Worm (Caenorhabditis elegans): ENCODE data around the gene R11D1.10.

R11D1.10 gene

ce11 chrV:12708305-12708704, 21.0 kb upstream of the R11D1.10 start, which contains the start of gene R11D1.2:
R11D1.2 (plus strand) TSS chrV:12708605.
- TF ChIP-seq nhr-23 (tag; optimal IDR thresholded peaks at IDR 0.05) (no peak), elt-3 (tag; optimal IDR thresholded peaks at IDR 0.05) (no peak), fkh-2 (tag; optimal IDR thresholded peaks at IDR 0.05) (no peak), R02D3.7 (tag; optimal IDR thresholded peaks at IDR 0.05) (no peak), nhr-11 (tag; optimal IDR thresholded peaks at IDR 0.05) (no peak)

- TF ChIP-seq elt-1 (tag; optimal IDR thresholded peaks at IDR 0.05) = no peak
- no peak for TF ChIP-seq ceh-28 (tag; optimal IDR thresholded peaks at IDR 0.05)
- no peak for TF ChIP-seq ztf-4 (tag; optimal IDR thresholded peaks at IDR 0.05)
- no peak for TF ChIP-seq R02D3.7 (tag; optimal IDR thresholded peaks at IDR 0.05)
- TF ChIP-seq nhr-25 (tag; optimal IDR thresholded peaks at IDR 0.05) = no peak
- TF ChIP-seq lsy-12 (tag; optimal IDR thresholded peaks at IDR 0.05) = no peak
- TF ChIP-seq unc-62 (GFP tag; optimal IDR thresholded peaks at IDR 0.05) = no peak
- no peak for TF ChIP-seq eor-1 (tag; optimal IDR thresholded peaks at IDR 0.05)
- TF ChIP-seq ceh-82 (tag; optimal IDR thresholded peaks at IDR 0.05) = no peak
- TF ChIP-seq nhr-23 (tag; optimal IDR thresholded peaks at IDR 0.05) = no peak
- TF ChIP-seq mdl-1 (tag; optimal IDR thresholded peaks at IDR 0.05) = no peak
- TF ChIP-seq nhr-28 (tag; optimal IDR thresholded peaks at IDR 0.05) = no peak
- no peak for TF ChIP-seq fos-1 (tag; optimal IDR thresholded peaks at IDR 0.05)
- no peak for TF ChIP-seq lin-39 (tag; optimal IDR thresholded peaks at IDR 0.05)
- TF ChIP-seq skn-1 (tag; optimal IDR thresholded peaks at IDR 0.05) = no peak
- TF ChIP-seq aly-2 (tag; optimal IDR thresholded peaks at IDR 0.05) = no peak
- no peak for TF ChIP-seq mml-1 (tag; optimal IDR thresholded peaks at IDR 0.05)
Observed at ce11 chrV:12711999-12712398, 17.3 kb upstream of the R11D1.10 start, which contains the start of gene R11D1.3. R11D1.3 (minus strand) TSS chrV:12712099.

- TF ChIP-seq nhr-23 (tag; optimal IDR thresholded peaks at IDR 0.05) = no peak
- TF ChIP-seq nfya-1 (tag; optimal IDR thresholded peaks at IDR 0.05; ENCODE audit: insufficient read depth) = no peak
- no peak for TF ChIP-seq lsy-12 (tag; optimal IDR thresholded peaks at IDR 0.05)
- TF ChIP-seq ztf-4 (tag; optimal IDR thresholded peaks at IDR 0.05) = no peak
- TF ChIP-seq pha-4 (tag; optimal IDR thresholded peaks at IDR 0.05) = no peak
- no peak for TF ChIP-seq ceh-9 (tag; optimal IDR thresholded peaks at IDR 0.05)
- TF ChIP-seq mml-1 (tag; optimal IDR thresholded peaks at IDR 0.05) = no peak
- TF ChIP-seq pqm-1 (tag; optimal IDR thresholded peaks at IDR 0.05) = no peak
- no peak for TF ChIP-seq fos-1 (tag; optimal IDR thresholded peaks at IDR 0.05)
- no peak for TF ChIP-seq R02D3.7 (tag; optimal IDR thresholded peaks at IDR 0.05)
- no peak for TF ChIP-seq aly-2 (tag; optimal IDR thresholded peaks at IDR 0.05)
Observed at ce11 chrV:12714120-12714519, 15.2 kb upstream of the R11D1.10 start, which contains the start of gene R11D1.4. R11D1.4 (minus strand) TSS chrV:12714220.

ce11 chrV:12716447-12716846, 12.9 kb upstream of the R11D1.10 start, which contains the start of gene str-178:
str-178 (minus strand) TSS chrV:12716547.
- TF ChIP-seq fkh-2 (tag; optimal IDR thresholded peaks at IDR 0.05) = no peak
- TF ChIP-seq fkh-10 (GFP tag; optimal IDR thresholded peaks at IDR 0.05) = no peak

ce11 chrV:12718622-12719021, 10.7 kb upstream of the R11D1.10 start, which contains the start of gene str-181:
str-181 (minus strand) TSS chrV:12718722.
- no peak for TF ChIP-seq aly-2 (tag; optimal IDR thresholded peaks at IDR 0.05)
- TF ChIP-seq nhr-76 (tag; optimal IDR thresholded peaks at IDR 0.05) = no peak
- TF ChIP-seq nhr-11 (tag; optimal IDR thresholded peaks at IDR 0.05) = no peak
- TF ChIP-seq ztf-4 (tag; optimal IDR thresholded peaks at IDR 0.05) = no peak
- no peak for TF ChIP-seq fkh-2 (tag; optimal IDR thresholded peaks at IDR 0.05)
- TF ChIP-seq fkh-10 (GFP tag; optimal IDR thresholded peaks at IDR 0.05) = no peak
- TF ChIP-seq zag-1 (tag; optimal IDR thresholded peaks at IDR 0.05) = no peak
- TF ChIP-seq unc-62 (GFP tag; optimal IDR thresholded peaks at IDR 0.05) = no peak
- no peak for TF ChIP-seq nhr-25 (tag; optimal IDR thresholded peaks at IDR 0.05)
- no peak for TF ChIP-seq lsy-12 (tag; optimal IDR thresholded peaks at IDR 0.05)
- TF ChIP-seq ztf-11 (tag; optimal IDR thresholded peaks at IDR 0.05) = no peak
- TF ChIP-seq elt-2 (tag; optimal IDR thresholded peaks at IDR 0.05) = no peak
- TF ChIP-seq ceh-82 (tag; optimal IDR thresholded peaks at IDR 0.05) = no peak
- no peak for TF ChIP-seq tbx-2 (tag; optimal IDR thresholded peaks at IDR 0.05)
- no peak for TF ChIP-seq pqm-1 (tag; optimal IDR thresholded peaks at IDR 0.05)
- no peak for TF ChIP-seq elt-3 (tag; optimal IDR thresholded peaks at IDR 0.05)

- no peak for TF ChIP-seq eor-1 (tag; optimal IDR thresholded peaks at IDR 0.05)
- TF ChIP-seq lin-15B (tag; optimal IDR thresholded peaks at IDR 0.05) = no peak
- no peak for TF ChIP-seq ZK546.5 (tag; optimal IDR thresholded peaks at IDR 0.05)
- no peak for TF ChIP-seq daf-12 (tag; optimal IDR thresholded peaks at IDR 0.05)
- TF ChIP-seq unc-62 (GFP tag; optimal IDR thresholded peaks at IDR 0.05) = no peak
- TF ChIP-seq jun-1 (tag; optimal IDR thresholded peaks at IDR 0.05) = no peak
- TF ChIP-seq zag-1 (tag; optimal IDR thresholded peaks at IDR 0.05) = no peak
- TF ChIP-seq skn-1 (tag; optimal IDR thresholded peaks at IDR 0.05) = no peak
- no peak for TF ChIP-seq fkh-2 (tag; optimal IDR thresholded peaks at IDR 0.05)
- no peak for TF ChIP-seq ceh-82 (tag; optimal IDR thresholded peaks at IDR 0.05)
Observed at ce11 chrV:12719713-12720112, 9.6 kb upstream of the R11D1.10 start, which contains the start of gene R11D1.7. R11D1.7 (plus strand) TSS chrV:12720013.
